Worm (Caenorhabditis elegans) whole organism, L2 larva: ENCODE measurements around the gene tftc-1.

Source experiments
- Y55F3AM.14 ChIP-seq: fragments of 200-800 bp; sonication (Bioruptor generic); optimal IDR thresholded peaks from 2 replicates; lab custom pipeline; 2018; ENCODE audit warnings: mild to moderate bottlenecking, missing genetic modification characterization, missing compliant biosample characterization
- ZK546.5 ChIP-seq: sonication (generic microtip); optimal IDR thresholded peaks from 2 replicates; lab custom pipeline; 2017; ENCODE audit warnings: missing biosample characterization, missing genetic modification characterization
- alr-1 ChIP-seq: fragments of 150-350 bp; optimal IDR thresholded peaks from 2 replicates; lab custom pipeline; 2014; ENCODE audit warnings: missing biosample characterization, missing genetic modification characterization
- aly-2 ChIP-seq: fragments of 150-350 bp; optimal IDR thresholded peaks from 2 replicates; lab custom pipeline; 2014; ENCODE audit warnings: missing biosample characterization, missing genetic modification characterization
- blmp-1 ChIP-seq: sonication (generic microtip); optimal IDR thresholded peaks from 2 replicates; lab custom pipeline; 2017; ENCODE audit warnings: missing genetic modification characterization, mild to moderate bottlenecking, missing compliant biosample characterization, antibody characterized with exemption, moderate library complexity; ENCODE audit not compliant: insufficient read depth
- ceh-16 ChIP-seq: fragments of 150-350 bp; optimal IDR thresholded peaks from 2 replicates; lab custom pipeline; 2014; ENCODE audit warnings: missing biosample characterization, missing genetic modification characterization
- ceh-82 ChIP-seq: fragments of 150-350 bp; optimal IDR thresholded peaks from 2 replicates; lab custom pipeline; 2014; ENCODE audit warnings: missing biosample characterization, missing genetic modification characterization
- egl-27 ChIP-seq: sonication (generic microtip); optimal IDR thresholded peaks from 3 replicates; lab custom pipeline; 2017; ENCODE audit warnings: missing biosample characterization, missing genetic modification reagents, missing genetic modification characterization
- fos-1 ChIP-seq: fragments of 150-350 bp; optimal IDR thresholded peaks from 2 replicates; lab custom pipeline; 2014; ENCODE audit warnings: missing biosample characterization, missing genetic modification characterization
- gmeb-1 ChIP-seq: fragments of 150-350 bp; optimal IDR thresholded peaks from 2 replicates; lab custom pipeline; 2014; ENCODE audit warnings: missing biosample characterization, missing genetic modification characterization
- lin-11 ChIP-seq: fragments of 150-350 bp; sonication (generic microtip); optimal IDR thresholded peaks from 2 replicates; lab custom pipeline; 2014; ENCODE audit warnings: missing biosample characterization, missing genetic modification characterization, inconsistent platforms, mixed read lengths
- lin-13 ChIP-seq: fragments of 150-350 bp; optimal IDR thresholded peaks from 2 replicates; lab custom pipeline; 2014; ENCODE audit warnings: missing biosample characterization, missing genetic modification reagents, missing genetic modification characterization
- lin-39 ChIP-seq: fragments of 150-350 bp; optimal IDR thresholded peaks from 2 replicates; lab custom pipeline; 2014; ENCODE audit warnings: missing biosample characterization, missing genetic modification reagents, missing genetic modification characterization
- lsy-2 ChIP-seq, 2 experiments: fragments of 150-350 bp in 1 of 2; sonication (generic microtip) in 1 of 2; optimal IDR thresholded peaks; 2 replicates each; lab custom pipeline; 2014 to 2017; ENCODE audit warnings: missing biosample characterization in 2 of 2, missing genetic modification characterization in 2 of 2
- mdl-1 ChIP-seq, 2 experiments: fragments of 150-350 bp in 1 of 2; sonication (generic microtip) in 1 of 2; optimal IDR thresholded peaks; 2 replicates each; lab custom pipeline; 2017; ENCODE audit warnings: missing biosample characterization in 2 of 2, missing genetic modification characterization in 2 of 2
- nhr-10 ChIP-seq: sonication (generic microtip); optimal IDR thresholded peaks from 2 replicates; lab custom pipeline; 2017; ENCODE audit warnings: missing biosample characterization, missing genetic modification characterization
- nhr-25 ChIP-seq: fragments of 150-350 bp; sonication (generic microtip); optimal IDR thresholded peaks from 3 replicates; lab custom pipeline; 2014; ENCODE audit warnings: missing biosample characterization, missing genetic modification characterization
- nhr-6 ChIP-seq: fragments of 150-350 bp; optimal IDR thresholded peaks from 2 replicates; lab custom pipeline; 2014; ENCODE audit warnings: missing biosample characterization, missing genetic modification characterization
- nhr-77 ChIP-seq: fragments of 150-350 bp; optimal IDR thresholded peaks from 2 replicates; lab custom pipeline; 2014; ENCODE audit warnings: missing biosample characterization, missing genetic modification characterization
- peb-1 ChIP-seq: fragments of 150-350 bp; optimal IDR thresholded peaks from 2 replicates; lab custom pipeline; 2014; ENCODE audit warnings: missing biosample characterization, missing genetic modification characterization
- sem-4 ChIP-seq: fragments of 150-350 bp; optimal IDR thresholded peaks from 2 replicates; lab custom pipeline; 2014; ENCODE audit warnings: missing biosample characterization, missing genetic modification reagents, missing genetic modification characterization
- sma-3 ChIP-seq: sonication (generic microtip); optimal IDR thresholded peaks from 2 replicates; lab custom pipeline; 2016; ENCODE audit warnings: missing genetic modification reagents, missing genetic modification characterization, missing compliant biosample characterization
- sma-9 ChIP-seq, 2 experiments: fragments of 150-350 bp in 1 of 2; sonication (generic microtip) in 1 of 2; optimal IDR thresholded peaks; 2 replicates each; lab custom pipeline; 2014 to 2016; ENCODE audit warnings: missing genetic modification characterization in 2 of 2, mild to moderate bottlenecking in 1 of 2, missing biosample characterization in 1 of 2, missing compliant biosample characterization in 1 of 2, missing genetic modification reagents in 1 of 2, moderate library complexity in 1 of 2
- snpc-4 ChIP-seq: fragments of 150-350 bp; optimal IDR thresholded peaks from 2 replicates; lab custom pipeline; 2014; ENCODE audit warnings: missing biosample characterization, missing genetic modification characterization
- unc-39 ChIP-seq: fragments of 150-350 bp; optimal IDR thresholded peaks from 2 replicates; lab custom pipeline; 2014; ENCODE audit warnings: missing biosample characterization, missing genetic modification characterization
- unc-62 ChIP-seq: fragments of 150-350 bp; optimal IDR thresholded peaks from 2 replicates; lab custom pipeline; 2014; ENCODE audit warnings: missing biosample characterization, missing genetic modification reagents, missing genetic modification characterization
- zag-1 ChIP-seq: fragments of 150-350 bp; optimal IDR thresholded peaks from 2 replicates; lab custom pipeline; 2014; ENCODE audit warnings: missing biosample characterization, missing genetic modification characterization
- ztf-1 ChIP-seq: fragments of 200-800 bp; sonication (Bioruptor generic); conservative IDR thresholded peaks from 2 replicates; pipeline ENCODE4 v1.3.6; 2022; ENCODE audit warnings: missing genetic modification characterization, missing compliant biosample characterization
- ztf-11 ChIP-seq: sonication (generic microtip); optimal IDR thresholded peaks from 2 replicates; lab custom pipeline; 2017; ENCODE audit warnings: missing biosample characterization, missing genetic modification characterization
- ztf-4 ChIP-seq: fragments of 150-350 bp; optimal IDR thresholded peaks from 2 replicates; lab custom pipeline; 2014; ENCODE audit warnings: missing biosample characterization, missing genetic modification characterization

tftc-1 gene

DNA sequence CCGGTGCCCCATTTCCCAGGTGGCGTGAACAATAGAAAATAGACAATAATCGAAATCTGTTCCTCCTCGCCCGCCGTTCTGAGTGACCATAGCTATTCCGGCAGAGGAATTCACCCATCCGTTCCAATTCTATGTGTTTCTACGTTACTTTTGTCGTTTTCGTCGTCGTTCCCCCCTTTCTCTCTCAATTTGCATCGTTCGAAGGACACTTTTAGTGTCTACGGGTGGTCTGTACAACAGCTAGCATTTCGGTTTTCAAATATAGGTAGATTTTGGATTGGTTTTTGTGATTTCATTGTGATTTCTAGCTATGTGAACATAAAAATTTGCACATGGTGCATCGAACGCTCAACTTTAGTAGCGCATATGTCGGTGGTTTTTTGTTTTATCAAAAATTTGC lies 29.1 kb upstream of the tftc-1 start:
- TF ChIP-seq lin-13 (GFP tag; lab: Kevin White, UChicago) (no peak), aly-2 (tag; lab: Kevin White, UChicago) (no peak), sem-4 (tag; lab: Kevin White, UChicago) (no peak), fos-1 (tag; lab: Kevin White, UChicago) (no peak), snpc-4 (tag; lab: Kevin White, UChicago) (no peak), ztf-4 (no peak), alr-1 (tag; lab: Kevin White, UChicago) (no peak), sma-9 (GFP tag; optimal IDR thresholded peaks at IDR 0.05; lab: Kevin White, UChicago) (no peak), sma-9 (tag; optimal IDR thresholded peaks at IDR 0.05; lab: Kevin White, UChicago) (no peak), nhr-6 (tag; lab: Kevin White, UChicago) (no peak), ZK546.5 (tag; lab: Kevin White, UChicago) (no peak), nhr-10 (tag; lab: Kevin White, UChicago) (no peak), lin-11 (tag; lab: Kevin White, UChicago) (no peak)

DNA sequence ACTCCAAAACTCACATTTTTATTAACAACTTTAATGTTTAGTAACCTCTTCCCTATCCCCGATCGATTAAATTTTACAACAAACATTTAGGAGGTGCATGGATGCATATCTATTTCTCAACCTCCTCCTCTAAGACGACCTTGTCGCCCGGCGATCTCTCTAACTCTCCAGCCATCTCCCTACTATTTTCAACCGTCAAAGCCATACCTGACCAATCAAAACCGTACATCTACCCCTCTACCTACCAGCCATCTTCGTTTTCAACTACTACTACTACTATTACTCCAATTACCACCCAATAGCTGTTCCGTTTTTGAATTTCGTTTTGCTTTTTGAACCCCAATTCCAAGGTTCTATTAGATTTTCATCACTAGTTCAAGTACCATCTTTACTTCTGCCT lies 27.5 kb upstream of the tftc-1 start:
- no peak for TF ChIP-seq aly-2 (tag; lab: Kevin White, UChicago)
- TF ChIP-seq unc-62 (GFP tag; lab: Kevin White, UChicago) = no peak
- TF ChIP-seq blmp-1 (tag; lab: Kevin White, UChicago) = no peak
- peak; percentile 64 for TF ChIP-seq ceh-16 (tag; lab: Kevin White, UChicago)
- TF ChIP-seq mdl-1 (tag; optimal IDR thresholded peaks at IDR 0.05; lab: Kevin White, UChicago) = no peak

DNA sequence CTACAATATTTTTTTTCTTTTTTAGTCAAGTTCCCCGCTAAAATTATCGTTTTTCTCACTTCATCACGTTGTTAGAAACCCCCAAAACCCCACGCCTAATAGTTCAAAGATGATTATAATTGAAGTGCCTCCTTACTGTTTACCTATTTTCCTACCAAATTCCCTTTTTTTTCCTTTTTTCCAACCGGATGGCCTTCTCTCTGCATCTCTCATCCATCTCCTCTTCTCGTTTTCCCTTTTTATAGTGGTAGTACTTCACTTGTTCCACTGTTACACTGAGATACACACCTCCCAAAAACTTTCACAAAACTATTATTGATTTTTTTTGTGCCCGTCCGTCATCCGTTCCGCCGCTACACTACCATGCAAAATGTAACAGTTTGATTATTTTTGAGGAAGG lies 26.1 kb upstream of the tftc-1 start, which contains the start of gene nsy-4:
nsy-4 (plus strand) TSS at position 274 of the 400 bp plus-strand sequence.
- TF ChIP-seq blmp-1 (tag; lab: Kevin White, UChicago) = peak; percentile 60
- peak; percentile 11 for TF ChIP-seq nhr-25 (tag; lab: Kevin White, UChicago)
- TF ChIP-seq ceh-16 (tag; lab: Kevin White, UChicago) = no peak
- no peak for TF ChIP-seq sem-4 (tag; lab: Kevin White, UChicago)

ce11 chrIV:2327317-2327716 lies 21.8 kb upstream of the tftc-1 start:
- TF ChIP-seq lin-39 (tag; lab: Kevin White, UChicago) (no peak), sma-3 (GFP tag; lab: Kevin White, UChicago) (no peak), zag-1 (tag; lab: Kevin White, UChicago) (no peak)

DNA sequence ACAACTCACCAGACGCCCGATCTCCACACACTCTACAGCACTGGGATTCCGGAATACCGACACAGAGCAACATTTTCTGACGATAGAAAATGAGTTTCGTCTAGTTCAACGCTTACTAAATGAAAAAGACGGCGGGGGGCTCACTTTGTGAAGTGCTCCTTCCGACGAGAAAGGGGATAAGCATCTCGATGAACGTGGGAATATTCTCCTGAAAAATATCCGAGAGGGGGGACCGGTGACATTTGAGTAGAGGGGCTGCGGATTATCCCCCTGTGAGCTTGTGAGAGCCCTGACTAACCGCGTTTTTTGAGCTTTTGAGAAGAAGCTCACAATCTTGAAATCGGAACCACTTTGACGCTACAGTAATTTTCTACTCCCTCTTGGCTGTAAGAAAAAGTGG lies 19.5 kb upstream of the tftc-1 start, which contains the start of gene nhr-236:
nhr-236 (minus strand) TSS at position 101 of the 400 bp plus-strand sequence.
- no peak for TF ChIP-seq peb-1 (tag; lab: Kevin White, UChicago)
- TF ChIP-seq nhr-6 (tag; lab: Kevin White, UChicago) = no peak
- no peak for TF ChIP-seq sma-3 (GFP tag; lab: Kevin White, UChicago)
- TF ChIP-seq nhr-77 = no peak
- TF ChIP-seq egl-27 (tag; lab: Kevin White, UChicago) = no peak
- TF ChIP-seq ztf-11 (tag; lab: Kevin White, UChicago) = no peak
- no peak for TF ChIP-seq ztf-1 (GFP tag; lab: Robert Waterston, UW)
- TF ChIP-seq gmeb-1 (tag; lab: Kevin White, UChicago) = no peak
- no peak for TF ChIP-seq alr-1 (tag; lab: Kevin White, UChicago)
- no peak for TF ChIP-seq unc-39
- no peak for TF ChIP-seq Y55F3AM.14 (GFP tag; lab: Kevin White, UChicago)
- TF ChIP-seq nhr-10 (tag; lab: Kevin White, UChicago) = no peak
- no peak for TF ChIP-seq ceh-82 (tag; lab: Kevin White, UChicago)
- no peak for TF ChIP-seq mdl-1 (tag; optimal IDR thresholded peaks at IDR 0.05; lab: Kevin White, UChicago)
- no peak for TF ChIP-seq aly-2 (tag; lab: Kevin White, UChicago)
- no peak for TF ChIP-seq sem-4 (tag; lab: Kevin White, UChicago)
- TF ChIP-seq lsy-2 (tag; optimal IDR thresholded peaks at IDR 0.05; lab: Kevin White, UChicago) = no peak
- no peak for TF ChIP-seq lin-13 (GFP tag; lab: Kevin White, UChicago)

ce11 chrIV:2334012-2334411 lies 15.1 kb upstream of the tftc-1 start:
- TF ChIP-seq nhr-10 (tag; lab: Kevin White, UChicago) (no peak), lsy-2 (tag; optimal IDR thresholded peaks at IDR 0.05; lab: Kevin White, UChicago) (peak in 1 of 2 experiments; percentile 62), ceh-16 (tag; lab: Kevin White, UChicago) (no peak)
